Fruit fly (Drosophila melanogaster) whole organism, embryonic: ENCODE measurements around the gene CG31638.

ENCODE experiments used
- Abd-B ChIP-seq: fragments of 200-800 bp; sonication (Bioruptor generic); optimal IDR thresholded peaks from 2 replicates; lab custom pipeline; 2018; ENCODE audit warnings: missing biosample characterization, mild to moderate bottlenecking, missing genetic modification characterization, moderate library complexity
- Atf-2 ChIP-seq: fragments of 200-800 bp; sonication (Bioruptor generic); optimal IDR thresholded peaks from 2 replicates; lab custom pipeline; 2016; ENCODE audit warnings: missing biosample characterization, missing genetic modification characterization
- Awh ChIP-seq: fragments of 200-800 bp; sonication (Bioruptor generic); IDR thresholded peaks from 2 replicates; pipeline ENCODE4, ENCODE4 v1.3.6; 2022; ENCODE audit warnings: missing biosample characterization, missing genetic modification characterization
- CG10274 ChIP-seq: fragments of 200-800 bp; sonication (Bioruptor generic); optimal IDR thresholded peaks from 3 replicates; lab custom pipeline; 2017; ENCODE audit warnings: missing biosample characterization, mild to moderate bottlenecking, missing genetic modification characterization
- CG10462 ChIP-seq: fragments of 200-800 bp; sonication (Bioruptor generic); optimal IDR thresholded peaks from 2 replicates; lab custom pipeline; 2016; ENCODE audit warnings: missing biosample characterization, missing genetic modification characterization
- CG10565 ChIP-seq: fragments of 200-800 bp; sonication (Bioruptor generic); optimal IDR thresholded peaks from 3 replicates; lab custom pipeline; 2016; ENCODE audit warnings: missing biosample characterization, mild to moderate bottlenecking, missing genetic modification characterization
- CG11085 ChIP-seq: fragments of 200-800 bp; sonication (Bioruptor generic); IDR thresholded peaks from 2 replicates; pipeline ENCODE4 v1.3.6; 2022; ENCODE audit warnings: missing biosample characterization, missing genetic modification characterization
- CG12104 ChIP-seq: fragments of 200-800 bp; sonication (Bioruptor generic); optimal IDR thresholded peaks from 3 replicates; lab custom pipeline; 2016; ENCODE audit warnings: missing biosample characterization, missing genetic modification characterization
- CG12299 ChIP-seq: fragments of 200-800 bp; sonication (Bioruptor generic); optimal IDR thresholded peaks from 2 replicates; lab custom pipeline; 2018; ENCODE audit warnings: missing biosample characterization, mild to moderate bottlenecking, missing genetic modification characterization
- CG15601 ChIP-seq: fragments of 200-800 bp; sonication (Bioruptor generic); optimal IDR thresholded peaks from 3 replicates; lab custom pipeline; 2019; ENCODE audit warnings: missing biosample characterization, mild to moderate bottlenecking, missing genetic modification characterization, moderate library complexity
- CG16813 ChIP-seq: fragments of 200-800 bp; sonication (Bioruptor generic); IDR thresholded peaks from 3 replicates; pipeline ENCODE4 v1.3.6; 2022; ENCODE audit warnings: missing biosample characterization, missing genetic modification characterization; ENCODE audit not compliant: partially characterized antibody
- CG17568 ChIP-seq: fragments of 200-800 bp; sonication (Bioruptor generic); optimal IDR thresholded peaks from 2 replicates; lab custom pipeline; 2018; ENCODE audit warnings: missing biosample characterization, mild to moderate bottlenecking, missing genetic modification characterization, moderate library complexity
- CG17829 ChIP-seq: fragments of 200-800 bp; optimal IDR thresholded peaks from 2 replicates; lab custom pipeline; 2019; ENCODE audit warnings: missing biosample characterization, mild to moderate bottlenecking, missing genetic modification characterization, moderate library complexity
- CG2116 ChIP-seq: fragments of 200-800 bp; sonication (Bioruptor generic); optimal IDR thresholded peaks from 3 replicates; lab custom pipeline; 2018; ENCODE audit warnings: missing biosample characterization, mild to moderate bottlenecking, missing genetic modification characterization
- CG42726 ChIP-seq: fragments of 200-800 bp; sonication (Bioruptor generic); IDR thresholded peaks from 2 replicates; pipeline ENCODE4 v1.3.6; 2022; ENCODE audit warnings: missing biosample characterization, missing genetic modification characterization; ENCODE audit not compliant: partially characterized antibody
- CG4820 ChIP-seq: fragments of 200-800 bp; sonication (Bioruptor generic); optimal IDR thresholded peaks from 3 replicates; lab custom pipeline; 2016; ENCODE audit warnings: missing biosample characterization, missing genetic modification characterization
- CG6813 ChIP-seq: fragments of 200-800 bp; sonication (Bioruptor generic); optimal IDR thresholded peaks from 2 replicates; lab custom pipeline; 2017; ENCODE audit warnings: missing biosample characterization, missing genetic modification characterization, mild to moderate bottlenecking, moderate library complexity, missing genetic modification reagents
- CG8478 ChIP-seq: fragments of >200 bp; optimal IDR thresholded peaks from 2 replicates; lab custom pipeline; 2018
- CrebB ChIP-seq: fragments of 200-800 bp; sonication (Bioruptor generic); optimal IDR thresholded peaks from 3 replicates; lab custom pipeline; 2018; ENCODE audit warnings: missing biosample characterization, mild to moderate bottlenecking, missing genetic modification characterization
- Doc3 ChIP-seq: fragments of 200-800 bp; sonication (Bioruptor generic); IDR thresholded peaks from 3 replicates; pipeline ENCODE4 v1.3.6; 2022; ENCODE audit warnings: missing biosample characterization, missing genetic modification characterization; ENCODE audit not compliant: partially characterized antibody
- ERR ChIP-seq: fragments of 200-800 bp; sonication (Bioruptor generic); optimal IDR thresholded peaks from 2 replicates; lab custom pipeline; 2016; ENCODE audit warnings: missing biosample characterization, missing genetic modification characterization
- Hand ChIP-seq: fragments of 200-800 bp; sonication (Bioruptor generic); optimal IDR thresholded peaks from 2 replicates; lab custom pipeline; 2017; ENCODE audit warnings: mild to moderate bottlenecking, missing biosample characterization, missing genetic modification reagents, missing genetic modification characterization
- NC2α ChIP-seq: fragments of 200-800 bp; sonication (Bioruptor generic); optimal IDR thresholded peaks from 2 replicates; lab custom pipeline; 2016; ENCODE audit warnings: missing biosample characterization, missing genetic modification characterization
- Neu2 ChIP-seq: fragments of 200-800 bp; sonication (Bioruptor generic); optimal IDR thresholded peaks from 3 replicates; lab custom pipeline; 2016; ENCODE audit warnings: missing biosample characterization, missing genetic modification characterization, borderline replicate concordance
- Rfx ChIP-seq: fragments of 200-800 bp; sonication (Bioruptor generic); IDR thresholded peaks from 2 replicates; pipeline ENCODE4 v1.3.6; 2022; ENCODE audit warnings: missing biosample characterization, missing genetic modification characterization
- ap ChIP-seq: fragments of 200-800 bp; sonication (Bioruptor generic); IDR thresholded peaks from 2 replicates; pipeline ENCODE4 v1.3.6; 2022; ENCODE audit warnings: missing biosample characterization, missing genetic modification characterization
- ara ChIP-seq: fragments of 200-800 bp; sonication (Bioruptor generic); IDR thresholded peaks from 2 replicates; pipeline ENCODE4 v1.3.6; 2022; ENCODE audit warnings: missing biosample characterization, missing genetic modification characterization
- az2 ChIP-seq: fragments of 200-800 bp; sonication (Bioruptor generic); optimal IDR thresholded peaks from 3 replicates; lab custom pipeline; 2016; ENCODE audit warnings: missing biosample characterization, missing genetic modification characterization
- chif ChIP-seq, 2 experiments: fragments of 200-800 bp; sonication (Bioruptor generic); optimal IDR thresholded peaks; 3 replicates each; lab custom pipeline; 2016; ENCODE audit warnings: missing biosample characterization in 2 of 2, missing genetic modification characterization in 2 of 2
- crp ChIP-seq, 2 experiments: fragments of 200-800 bp; sonication (Bioruptor generic); optimal IDR thresholded peaks; 2 replicates in 1 of 2; 3 replicates in 1 of 2; lab custom pipeline; 2017; ENCODE audit warnings: missing biosample characterization in 2 of 2, missing genetic modification characterization in 2 of 2, mild to moderate bottlenecking in 1 of 2, moderate library complexity in 1 of 2
- dan ChIP-seq: fragments of 200-800 bp; sonication (Bioruptor generic); IDR thresholded peaks from 2 replicates; pipeline ENCODE4 v1.3.6; 2022; ENCODE audit warnings: missing biosample characterization, missing genetic modification characterization
- eyg ChIP-seq: fragments of 200-800 bp; sonication (Bioruptor generic); optimal IDR thresholded peaks from 3 replicates; lab custom pipeline; 2016; ENCODE audit warnings: missing biosample characterization, missing genetic modification characterization
- fd3F ChIP-seq: fragments of 200-800 bp; sonication (Bioruptor generic); optimal IDR thresholded peaks from 2 replicates; lab custom pipeline; 2018; ENCODE audit warnings: missing biosample characterization, mild to moderate bottlenecking, missing genetic modification characterization, moderate library complexity
- gcm2 ChIP-seq: fragments of 200-800 bp; sonication (Bioruptor generic); optimal IDR thresholded peaks from 2 replicates; lab custom pipeline; 2016; ENCODE audit warnings: missing biosample characterization, missing genetic modification characterization
- h ChIP-seq: fragments of >200 bp; optimal IDR thresholded peaks from 2 replicates; lab custom pipeline; 2017
- hbn ChIP-seq: fragments of 200-800 bp; sonication (Bioruptor generic); IDR thresholded peaks from 2 replicates; pipeline ENCODE4 v1.3.6; 2022; ENCODE audit warnings: missing biosample characterization, missing genetic modification characterization; ENCODE audit not compliant: partially characterized antibody
- her ChIP-seq: fragments of 200-800 bp; sonication (Bioruptor generic); optimal IDR thresholded peaks from 2 replicates; lab custom pipeline; 2016; ENCODE audit warnings: missing biosample characterization, missing genetic modification characterization
- jigr1 ChIP-seq: fragments of 200-800 bp; sonication (Bioruptor generic); IDR thresholded peaks from 3 replicates; pipeline ENCODE4 v1.3.6; 2022; ENCODE audit warnings: missing biosample characterization, missing genetic modification characterization
- jumu ChIP-seq: fragments of 200-800 bp; sonication (Bioruptor generic); optimal IDR thresholded peaks from 3 replicates; lab custom pipeline; 2016; ENCODE audit warnings: missing biosample characterization, missing genetic modification characterization
- kni ChIP-seq: fragments of 200-800 bp; sonication (Bioruptor generic); optimal IDR thresholded peaks from 3 replicates; lab custom pipeline; 2017; ENCODE audit warnings: mild to moderate bottlenecking, missing biosample characterization, missing genetic modification reagents, missing genetic modification characterization
- lola ChIP-seq, 3 experiments: fragments of >200 bp in 2 of 3; fragments of 200-800 bp in 1 of 3; sonication (Bioruptor generic) in 1 of 3; optimal IDR thresholded peaks; 2 replicates each; lab custom pipeline; 2017 to 2019; ENCODE audit warnings: missing biosample characterization in 3 of 3, missing genetic modification characterization in 3 of 3, mild to moderate bottlenecking in 1 of 3, moderate library complexity in 1 of 3
- nerfin-2 ChIP-seq: fragments of 200-800 bp; sonication (Bioruptor generic); IDR thresholded peaks from 2 replicates; pipeline ENCODE4 v1.3.6; 2022; ENCODE audit warnings: missing biosample characterization, missing genetic modification characterization; ENCODE audit not compliant: partially characterized antibody
- odd ChIP-seq: fragments of 200-800 bp; sonication (Bioruptor generic); optimal IDR thresholded peaks from 2 replicates; lab custom pipeline; 2017; ENCODE audit warnings: missing biosample characterization, mild to moderate bottlenecking, missing genetic modification characterization
- p53 ChIP-seq: fragments of 200-800 bp; sonication (Bioruptor generic); optimal IDR thresholded peaks from 2 replicates; lab custom pipeline; 2016; ENCODE audit warnings: missing biosample characterization, missing genetic modification characterization
- pnt ChIP-seq: fragments of 200-800 bp; sonication (Bioruptor generic); optimal IDR thresholded peaks from 3 replicates; lab custom pipeline; 2016; ENCODE audit warnings: missing biosample characterization, missing genetic modification characterization
- ranshi ChIP-seq: fragments of 200-800 bp; sonication (Bioruptor generic); IDR thresholded peaks from 2 replicates; pipeline ENCODE4 v1.3.6; 2022; ENCODE audit warnings: missing biosample characterization, missing genetic modification characterization
- sens-2 ChIP-seq: fragments of 200-800 bp; sonication (Bioruptor generic); IDR thresholded peaks from 2 replicates; pipeline ENCODE4 v1.3.6; 2022; ENCODE audit warnings: missing biosample characterization, missing genetic modification characterization
- sima ChIP-seq: fragments of 200-800 bp; sonication (Bioruptor generic); optimal IDR thresholded peaks from 2 replicates; lab custom pipeline; 2016; ENCODE audit warnings: missing biosample characterization, missing genetic modification characterization
- vfl ChIP-seq: fragments of 200-800 bp; sonication (Bioruptor generic); optimal IDR thresholded peaks from 2 replicates; lab custom pipeline; 2016; ENCODE audit warnings: missing biosample characterization, missing genetic modification characterization
- zfh2 ChIP-seq: fragments of 200-800 bp; sonication (Bioruptor generic); optimal IDR thresholded peaks from 2 replicates; lab custom pipeline; 2016; ENCODE audit warnings: missing biosample characterization, missing genetic modification characterization

Gene CG31638

dm6 chr2L:6488676-6489140, 2.2 kb upstream of the CG31638 start, which contains the start of the genes KFase and epsilonCOP (continued):
- peak; percentile 60 for TF ChIP-seq vfl (GFP tag; lab: Kevin White, UChicago)
- TF ChIP-seq NC2α (GFP tag; lab: Kevin White, UChicago): no peak
- TF ChIP-seq her (GFP tag; lab: Kevin White, UChicago): peak; percentile 38
- no peak; the same call in 2 of the 3 replicates for TF ChIP-seq Doc3 (GFP tag; lab: Robert Waterston, UW)
- TF ChIP-seq zfh2 (GFP tag; lab: Kevin White, UChicago): peak; percentile 59
- TF ChIP-seq ERR: peak; percentile 43
- TF ChIP-seq pnt (GFP tag; lab: Kevin White, UChicago): no peak
- TF ChIP-seq dan (GFP tag; lab: Robert Waterston, UW): no peak
- TF ChIP-seq CG2116 (GFP tag; lab: Kevin White, UChicago): peak; percentile 93
- peak; percentile 34 to 36 for TF ChIP-seq chif (GFP tag; optimal IDR thresholded peaks at IDR 0.05; lab: Kevin White, UChicago)
- peak; percentile 46 for TF ChIP-seq CG4820 (GFP tag; lab: Kevin White, UChicago)
- no peak for TF ChIP-seq ara (GFP tag; lab: Robert Waterston, UW)
- no peak for TF ChIP-seq p53 (GFP tag; lab: Kevin White, UChicago)
- no peak for TF ChIP-seq Neu2 (GFP tag; lab: Kevin White, UChicago)
- no peak for TF ChIP-seq CG10565
- peak; percentile 49 for TF ChIP-seq CG12299
- TF ChIP-seq Hand (GFP tag; lab: Kevin White, UChicago): no peak
- TF ChIP-seq CrebB (tag; lab: Kevin White, UChicago): peak; percentile 6
- no peak for TF ChIP-seq gcm2 (GFP tag; lab: Kevin White, UChicago)
- peak; percentile 18 for TF ChIP-seq odd
- peak; percentile 43; the same call in 1 of the 2 replicates for TF ChIP-seq ranshi
- no peak for TF ChIP-seq h (lab: Kevin White, UChicago)
- no peak for TF ChIP-seq jumu (GFP tag; lab: Kevin White, UChicago)
- TF ChIP-seq Awh (GFP tag; lab: Robert Waterston, UW): no peak
- no peak for TF ChIP-seq CG10274 (GFP tag; lab: Kevin White, UChicago)
- peak; percentile 70 for TF ChIP-seq hbn (GFP tag; lab: Robert Waterston, UW)
- peak; percentile 65; the same call in 1 of the 2 replicates for TF ChIP-seq Rfx
- TF ChIP-seq CG8478 (lab: Kevin White, UChicago): no peak
- peak; percentile 74 for TF ChIP-seq CG17829 (tag; lab: Kevin White, UChicago)
- TF ChIP-seq sens-2 (GFP tag; lab: Robert Waterston, UW): no peak
- peak; percentile 14 for TF ChIP-seq az2 (GFP tag; lab: Kevin White, UChicago)
- TF ChIP-seq CG6813 (GFP tag; lab: Kevin White, UChicago): no peak
- TF ChIP-seq Abd-B: peak; percentile 52
- no peak for TF ChIP-seq CG17568 (GFP tag; lab: Kevin White, UChicago)
- TF ChIP-seq CG11085 (GFP tag; lab: Robert Waterston, UW): 0 out of 2 replicates have a peak, but pooled peaks have one; percentile 6
- TF ChIP-seq CG16813 (GFP tag; lab: Robert Waterston, UW): peak; percentile 68
- TF ChIP-seq nerfin-2 (GFP tag; lab: Robert Waterston, UW): peak; percentile 63
- TF ChIP-seq jigr1 (GFP tag; lab: Robert Waterston, UW): peak; percentile 59; the same call in 1 of the 3 replicates
- TF ChIP-seq CG42726 (GFP tag; lab: Robert Waterston, UW): peak; percentile 40; the same call in 1 of the 2 replicates
- TF ChIP-seq ap: 0 out of 2 replicates have a peak, but pooled peaks have one; percentile 21
- peak; percentile 23 for TF ChIP-seq Atf-2 (GFP tag; lab: Kevin White, UChicago)
- peak in 1 of 2 experiments; percentile 23 for TF ChIP-seq crp (GFP tag; optimal IDR thresholded peaks at IDR 0.05; lab: Kevin White, UChicago)
- TF ChIP-seq kni (GFP tag; lab: Kevin White, UChicago): peak; percentile 45
- peak; percentile 59 for TF ChIP-seq eyg (GFP tag; lab: Kevin White, UChicago)
- TF ChIP-seq CG12104 (GFP tag; lab: Kevin White, UChicago): peak; percentile 63
- TF ChIP-seq CG15601: peak; percentile 49
- TF ChIP-seq sima (GFP tag; lab: Kevin White, UChicago): peak; percentile 40
- peak; percentile 30 for TF ChIP-seq CG10462
- TF ChIP-seq lola (GFP tag; optimal IDR thresholded peaks at IDR 0.05; lab: Kevin White, UChicago): peak in 1 of 3 experiments; percentile 38
- TF ChIP-seq fd3F (GFP tag; lab: Kevin White, UChicago): peak; percentile 13
